Fruit fly (Drosophila melanogaster) S2 (cell line): ENCODE results near the gene zld.

Source experiments
- CG8478 ChIP-seq: fragments of >200 bp; optimal IDR thresholded peaks from 2 replicates; lab custom pipeline; 2018
- CTCF ChIP-seq, 2 experiments: fragments of >200 bp; optimal IDR thresholded peaks; 2 replicates each; lab custom pipeline; 2018

The zld gene

DNA sequence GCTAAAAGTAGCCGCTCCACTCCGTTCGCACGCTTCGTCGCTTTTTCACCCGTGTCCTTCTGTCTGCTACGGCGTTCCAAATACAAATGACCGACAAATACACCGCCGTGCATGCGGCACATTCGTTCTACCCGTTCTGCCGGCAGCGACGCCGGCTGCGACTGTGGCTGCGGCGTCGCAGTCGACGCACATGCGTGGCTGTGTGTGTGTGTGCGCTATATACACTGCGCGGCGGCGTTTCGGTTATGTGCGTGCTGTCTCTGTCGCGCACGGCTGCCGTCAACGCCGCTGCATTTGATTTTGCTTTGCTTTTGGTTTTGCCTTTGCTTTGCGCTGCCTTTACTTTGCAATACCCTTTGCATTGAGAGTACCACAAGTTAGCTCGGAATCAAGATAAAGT lies at the start of gene zld:
Gene zld, minus strand, starts transcription at position 92 of the 400 bp plus-strand sequence.
- TF ChIP-seq CG8478 (no peak), CTCF (optimal IDR thresholded peaks at IDR 0.05; lab: Kevin White, UChicago) (no peak)

DNA sequence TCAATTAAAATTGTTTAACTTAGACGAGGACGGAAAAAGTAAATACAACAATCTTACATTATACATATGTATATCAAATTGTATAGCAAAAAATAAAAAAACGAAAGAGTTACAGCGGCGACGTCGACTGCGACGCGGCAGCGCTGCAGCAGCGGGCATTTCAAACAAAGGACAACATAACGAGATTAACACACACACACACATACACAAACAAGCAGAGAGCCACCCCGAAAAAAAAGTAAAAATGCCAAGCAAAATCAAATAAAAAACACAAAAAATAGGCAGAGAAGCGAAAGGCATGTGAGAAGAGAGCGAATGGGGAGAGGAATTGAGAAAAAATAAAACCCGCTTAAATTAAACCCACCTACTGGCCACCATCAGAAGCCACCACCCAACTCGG lies 44.4 kb upstream of the zld start:
- no peak for TF ChIP-seq CTCF (optimal IDR thresholded peaks at IDR 0.05; lab: Kevin White, UChicago)

DNA sequence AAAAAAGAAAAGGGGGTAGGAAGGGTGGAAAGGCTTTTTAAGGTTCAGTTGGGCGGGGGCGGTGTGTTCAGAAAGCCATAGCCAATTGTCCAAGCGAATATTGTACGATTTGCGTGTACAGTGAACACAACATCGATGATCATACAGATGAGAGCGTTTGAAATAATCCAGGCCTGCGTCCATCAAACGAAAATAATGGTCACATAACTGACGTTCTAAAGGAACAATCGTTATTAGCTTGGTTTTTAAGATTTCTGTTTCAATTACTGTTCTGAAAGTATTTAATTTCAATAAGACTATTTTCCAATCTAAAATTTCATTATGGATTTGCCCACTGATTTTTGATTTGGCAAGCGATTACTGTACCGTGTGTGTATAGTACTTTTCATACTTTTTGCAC lies 41.8 kb upstream of the zld start:
- TF ChIP-seq CG8478: no peak
- TF ChIP-seq CTCF (optimal IDR thresholded peaks at IDR 0.05; lab: Kevin White, UChicago): no peak

- TF ChIP-seq CG8478: no peak
- no peak for TF ChIP-seq CTCF (optimal IDR thresholded peaks at IDR 0.05; lab: Kevin White, UChicago)
Measured at dm6 chrX:19823980-19824379, 40.6 kb upstream of the zld start, which contains the start of gene SkpE. SkpE (minus strand) TSS chrX:19824080.

DNA sequence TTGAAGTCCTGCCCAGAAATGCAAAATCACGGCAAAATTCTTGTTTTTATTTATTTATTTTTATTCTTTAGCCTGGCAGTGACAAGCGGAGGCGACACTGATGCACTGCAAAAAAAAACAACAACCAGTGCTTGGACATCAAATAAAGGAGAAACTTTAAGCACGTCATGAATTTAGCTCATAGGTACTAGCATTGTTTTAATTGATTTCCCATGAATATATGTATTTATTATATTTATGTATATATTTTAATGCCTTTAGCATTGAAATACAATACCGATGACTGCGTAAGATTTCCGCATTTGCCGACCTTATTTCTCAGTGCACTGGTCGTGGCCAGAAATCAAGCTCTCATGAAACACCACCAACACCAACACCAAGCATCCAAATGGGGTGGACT lies 35.3 kb upstream of the zld start:
- no peak for TF ChIP-seq CTCF (optimal IDR thresholded peaks at IDR 0.05; lab: Kevin White, UChicago)
- no peak for TF ChIP-seq CG8478

DNA sequence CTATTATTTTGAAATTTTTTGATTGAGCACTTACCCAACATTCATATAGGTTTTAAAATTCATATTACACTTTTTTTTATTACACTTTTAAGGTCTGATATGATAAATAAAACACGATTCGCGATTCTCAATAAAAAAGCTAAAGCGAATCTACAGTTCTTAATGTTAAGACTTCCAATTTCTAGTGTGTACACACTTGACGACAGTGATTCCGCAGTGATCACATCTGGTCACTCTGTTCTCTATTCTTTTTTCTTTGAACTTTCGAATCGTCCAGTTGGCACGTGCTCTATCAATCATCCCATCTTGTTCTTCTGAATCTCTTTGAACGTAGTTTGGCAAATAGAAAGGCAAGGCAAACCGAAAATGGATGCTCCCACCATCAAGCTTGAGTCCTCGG lies 32.4 kb upstream of the zld start, which contains the start of gene SkpC:
Gene SkpC, plus strand, starts transcription at position 301 of the 400 bp plus-strand sequence.
- TF ChIP-seq CTCF (optimal IDR thresholded peaks at IDR 0.05; lab: Kevin White, UChicago) (no peak), CG8478 (no peak)

dm6 chrX:19812429-19812828 lies 29.1 kb upstream of the zld start, which contains the start of gene SkpD:
SkpD (plus strand) TSS chrX:19812729.
- TF ChIP-seq CTCF (optimal IDR thresholded peaks at IDR 0.05; lab: Kevin White, UChicago) (no peak), CG8478 (no peak)

DNA sequence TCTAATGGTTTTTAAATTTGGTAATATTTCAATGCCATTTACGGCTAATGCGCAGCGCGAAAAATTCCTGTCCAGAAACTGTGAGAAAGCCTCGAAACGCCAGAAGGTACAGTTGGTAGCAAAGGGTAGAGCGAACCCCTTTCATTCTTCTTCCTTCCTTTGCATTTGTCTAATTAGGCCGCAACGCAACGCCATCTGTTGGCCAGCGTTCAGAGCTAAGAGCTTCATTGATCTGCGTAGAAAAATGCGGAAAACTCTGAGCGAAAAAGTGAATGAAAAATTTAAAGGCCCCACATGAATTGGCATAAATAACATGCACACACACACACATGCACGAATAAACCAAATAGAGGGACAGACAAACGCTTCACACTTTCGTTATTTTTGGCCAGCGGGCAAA lies 27.7 kb upstream of the zld start:
- TF ChIP-seq CG8478 (no peak), CTCF (optimal IDR thresholded peaks at IDR 0.05; lab: Kevin White, UChicago) (peak; percentile 53 to 58)

- TF ChIP-seq CG8478 (no peak), CTCF (optimal IDR thresholded peaks at IDR 0.05; lab: Kevin White, UChicago) (no peak)
Measured at dm6 chrX:19806137-19806536, 22.8 kb upstream of the zld start.

- TF ChIP-seq CG8478 (no peak), CTCF (optimal IDR thresholded peaks at IDR 0.05; lab: Kevin White, UChicago) (no peak)
Measured at dm6 chrX:19795808-19796207, 12.5 kb upstream of the zld start.

DNA sequence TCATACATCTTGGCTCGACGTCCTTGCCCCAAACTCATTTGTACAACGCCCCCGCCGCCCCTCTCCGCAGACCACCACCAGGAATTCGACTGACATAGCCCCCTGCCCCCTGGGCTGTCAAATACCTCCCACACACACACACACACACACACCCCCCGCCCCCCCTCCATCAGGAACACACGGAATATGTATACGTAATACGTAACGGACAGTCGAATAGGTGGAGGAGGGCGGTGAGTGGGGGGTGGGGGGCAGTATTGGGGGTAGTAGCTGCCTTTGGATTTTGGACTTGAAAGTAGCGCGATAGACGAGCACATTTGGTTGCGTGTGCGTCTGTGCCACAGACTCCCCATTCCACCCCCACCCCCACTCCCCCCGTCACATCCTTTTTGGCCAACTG lies 9.2 kb upstream of the zld start:
- TF ChIP-seq CTCF (optimal IDR thresholded peaks at IDR 0.05; lab: Kevin White, UChicago): no peak
- no peak for TF ChIP-seq CG8478

- no peak for TF ChIP-seq CG8478
- TF ChIP-seq CTCF (optimal IDR thresholded peaks at IDR 0.05; lab: Kevin White, UChicago): no peak
Measured at dm6 chrX:19791832-19792231, 8.5 kb upstream of the zld start.

- TF ChIP-seq CG8478 (no peak), CTCF (optimal IDR thresholded peaks at IDR 0.05; lab: Kevin White, UChicago) (no peak)
Measured at dm6 chrX:19788621-19788944, 5.2 kb upstream of the zld start.

DNA sequence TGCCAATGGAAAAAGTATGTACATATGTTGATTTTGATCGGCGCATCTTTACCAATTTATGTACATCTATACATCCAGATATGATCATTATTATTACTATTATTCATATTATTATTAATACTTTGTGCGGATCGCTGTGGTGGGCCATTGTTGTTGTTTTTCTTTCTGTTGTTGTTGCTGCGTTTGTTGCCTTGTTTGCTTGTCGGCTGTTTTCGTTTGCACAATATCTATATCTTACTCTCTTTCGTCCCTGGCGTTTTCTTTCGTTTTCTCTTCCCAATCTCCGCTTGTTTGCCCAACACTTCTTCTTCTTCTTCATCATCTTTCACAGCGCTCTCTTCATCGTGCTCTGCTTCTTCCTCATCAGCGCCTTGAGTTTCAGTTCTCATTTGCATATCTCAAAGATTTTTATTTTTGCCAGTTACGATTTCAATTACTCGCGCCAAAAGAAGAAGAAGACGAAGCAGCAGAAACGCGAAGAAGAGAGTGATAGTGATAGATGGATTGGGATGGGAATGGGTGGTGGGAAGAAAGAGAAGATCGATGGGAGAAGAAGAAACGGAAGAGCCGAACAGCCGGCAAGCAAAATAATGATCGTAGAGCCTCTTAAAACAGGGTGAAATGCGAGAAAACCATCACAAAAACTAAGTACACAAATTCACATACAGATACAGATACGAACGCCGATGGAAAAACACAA lies 4.7 kb upstream of the zld start:
- TF ChIP-seq CG8478 (no peak), CTCF (optimal IDR thresholded peaks at IDR 0.05; lab: Kevin White, UChicago) (no peak)

DNA sequence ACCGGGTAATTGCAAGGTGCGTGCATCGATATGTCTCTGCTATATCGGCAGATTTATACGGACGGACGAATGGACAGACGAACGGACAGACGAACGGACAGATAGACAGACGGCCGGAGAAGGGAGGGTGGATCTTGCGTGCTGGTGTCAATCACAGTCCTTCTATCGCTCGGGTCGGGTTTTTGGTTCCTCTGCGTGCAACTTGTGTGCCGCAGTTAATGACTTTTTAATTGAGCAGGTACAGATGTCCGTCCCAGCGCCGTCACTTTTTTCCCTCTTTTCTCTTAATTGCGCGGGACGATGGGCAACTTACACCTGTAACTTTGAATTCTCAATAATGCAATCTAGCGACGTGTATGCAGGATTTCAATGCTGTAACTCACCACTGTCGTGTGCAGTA lies 3.5 kb upstream of the zld start:
- TF ChIP-seq CG8478: no peak
- no peak for TF ChIP-seq CTCF (optimal IDR thresholded peaks at IDR 0.05; lab: Kevin White, UChicago)

- TF ChIP-seq CTCF (optimal IDR thresholded peaks at IDR 0.05; lab: Kevin White, UChicago): no peak
- TF ChIP-seq CG8478: no peak
Measured at dm6 chrX:19785403-19785802, 2.1 kb upstream of the zld start.

DNA sequence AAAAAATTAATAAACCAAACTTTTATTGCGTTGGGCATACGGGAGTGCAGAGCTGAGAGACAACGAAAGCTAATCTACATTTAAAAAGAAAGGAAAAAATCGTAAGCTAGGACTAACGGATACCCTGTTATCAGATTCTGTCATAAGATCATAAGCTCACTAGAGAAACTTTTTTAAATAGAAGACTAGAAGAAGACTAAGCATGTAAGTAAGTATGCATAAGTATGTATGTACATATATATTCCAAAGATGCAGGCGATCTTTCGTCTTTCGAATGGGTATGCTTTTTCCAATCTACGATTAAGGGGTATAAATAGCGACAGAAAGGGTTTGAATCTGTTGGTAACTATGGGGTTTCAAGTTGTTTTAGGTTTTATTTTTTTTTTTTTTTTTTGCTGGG lies 1.5 kb upstream of the zld start:
- no peak for TF ChIP-seq CG8478
- no peak for TF ChIP-seq CTCF (optimal IDR thresholded peaks at IDR 0.05; lab: Kevin White, UChicago)
